Worm (Caenorhabditis elegans): ENCODE results near the gene Y102A11A.3.
A peak's percentile ranks its signal among the peaks of the same experiment; 100 is the strongest.

Y102A11A.3 gene

DNA sequence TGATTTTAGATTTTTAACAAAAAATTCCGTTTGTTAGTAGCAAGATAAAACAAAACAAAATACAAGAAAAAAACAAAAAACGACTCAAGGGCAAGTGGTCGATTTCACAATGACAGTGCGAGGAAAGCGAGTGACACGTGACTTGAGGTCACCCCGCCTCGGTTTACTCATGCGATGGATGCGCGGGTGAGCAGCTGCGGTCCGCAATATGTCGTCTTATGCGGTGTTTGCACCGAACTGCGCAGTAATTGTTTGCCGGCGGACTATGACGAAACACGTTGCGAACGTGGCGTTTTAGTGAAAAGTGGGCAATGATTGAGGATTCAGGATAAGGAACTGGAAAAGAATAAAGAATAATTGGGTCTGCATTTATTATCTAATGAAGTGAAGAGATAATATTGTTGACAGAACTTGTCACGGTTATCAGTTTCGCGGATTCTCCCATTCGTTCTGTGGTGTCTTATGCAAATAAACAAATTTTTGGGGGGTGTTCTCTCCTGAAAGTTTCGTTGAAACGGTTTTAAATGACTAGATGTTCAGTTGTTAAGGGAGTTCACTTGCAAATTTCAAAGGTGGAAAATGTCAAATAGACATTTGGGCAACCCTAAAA lies 52.5 kb downstream of the Y102A11A.3 start (continued):
- TF ChIP-seq ztf-11 (tag; optimal IDR thresholded peaks at IDR 0.05) (no peak), ceh-16 (tag; optimal IDR thresholded peaks at IDR 0.05) (no peak), nhr-43 (tag; optimal IDR thresholded peaks at IDR 0.05; ENCODE audit: poor library complexity, severe bottlenecking) (peak; percentile 24), elt-1 (tag; optimal IDR thresholded peaks at IDR 0.05) (peak; percentile 38), tbx-2 (tag; optimal IDR thresholded peaks at IDR 0.05) (peak; percentile 26), ceh-28 (tag; optimal IDR thresholded peaks at IDR 0.05) (no peak), ztf-4 (tag; optimal IDR thresholded peaks at IDR 0.05) (no peak), R02D3.7 (tag; optimal IDR thresholded peaks at IDR 0.05) (no peak), fos-1 (tag; optimal IDR thresholded peaks at IDR 0.05) (no peak), elt-3 (tag; optimal IDR thresholded peaks at IDR 0.05) (no peak), zag-1 (tag; optimal IDR thresholded peaks at IDR 0.05) (no peak), nhr-12 (tag; optimal IDR thresholded peaks at IDR 0.05) (no peak), nhr-67 (tag; optimal IDR thresholded peaks at IDR 0.05) (no peak), lin-39 (tag; optimal IDR thresholded peaks at IDR 0.05) (peak; percentile 77), egl-5 (tag; optimal IDR thresholded peaks at IDR 0.05) (no peak), nhr-237 (tag; optimal IDR thresholded peaks at IDR 0.05) (no peak), snpc-4 (tag; optimal IDR thresholded peaks at IDR 0.05) (peak; percentile 10), fkh-10 (GFP tag; optimal IDR thresholded peaks at IDR 0.05) (no peak), nhr-25 (tag; optimal IDR thresholded peaks at IDR 0.05) (peak; percentile 88), lsy-12 (tag; optimal IDR thresholded peaks at IDR 0.05) (peak; percentile 66)

DNA sequence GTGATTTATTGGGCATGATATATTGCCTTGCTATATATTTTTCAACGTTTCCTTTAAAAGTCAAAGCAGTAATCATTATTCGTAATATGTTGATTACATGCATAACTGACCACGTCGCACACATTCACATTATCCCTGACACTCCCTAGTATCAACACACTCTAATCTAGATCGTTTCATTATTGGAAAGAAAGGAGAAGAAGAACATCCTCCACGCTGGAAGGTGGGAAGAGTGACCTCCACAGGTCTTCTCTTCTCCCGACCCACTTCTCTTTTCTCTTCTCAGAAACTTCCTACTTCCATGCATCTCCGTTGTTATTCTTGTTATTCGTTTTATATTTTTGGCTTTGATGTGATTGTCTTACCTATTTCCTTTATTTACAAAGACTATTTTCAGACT lies 55.1 kb downstream of the Y102A11A.3 start, which contains the start of gene txdc-12.2:
Gene txdc-12.2 (plus strand): TSS at position 396 of the 400 bp plus-strand sequence.
- TF ChIP-seq nhr-25 (tag; optimal IDR thresholded peaks at IDR 0.05), result peak; percentile 59
- peak; percentile 20 for TF ChIP-seq egl-5 (tag; optimal IDR thresholded peaks at IDR 0.05)
- TF ChIP-seq nhr-23 (tag; optimal IDR thresholded peaks at IDR 0.05), result peak; percentile 87
- no peak for TF ChIP-seq nhr-28 (tag; optimal IDR thresholded peaks at IDR 0.05)
- no peak for TF ChIP-seq ceh-16 (tag; optimal IDR thresholded peaks at IDR 0.05)
- no peak for TF ChIP-seq nhr-43 (tag; optimal IDR thresholded peaks at IDR 0.05; ENCODE audit: poor library complexity, severe bottlenecking)

Data from whole organism, L3 larva.